Worm (Caenorhabditis elegans): Measurements from ENCODE around the gene tmem-131.

The tmem-131 gene

ce11 chrIII:4998956-4999425, 1.0 kb upstream of the tmem-131 start, which contains the start of gene smcr-8 (continued):
- TF ChIP-seq ztf-6 (GFP tag; IDR thresholded peaks at IDR 0.05) (no peak), atf-7 (tag; optimal IDR thresholded peaks at IDR 0.05) (no peak), Y56A3A.18 (GFP tag; IDR thresholded peaks at IDR 0.05) (no peak), mel-28 (tag; optimal IDR thresholded peaks at IDR 0.05; ENCODE audit: borderline replicate concordance) (no peak), dox-1 (GFP tag; IDR thresholded peaks at IDR 0.05) (peak; percentile 86), F10E7.11 (tag; optimal IDR thresholded peaks at IDR 0.05) (no peak), madf-6 (GFP tag; IDR thresholded peaks at IDR 0.05) (peak; percentile 82), cebp-2 (GFP tag; IDR thresholded peaks at IDR 0.05) (no peak), lsy-27 (tag; optimal IDR thresholded peaks at IDR 0.05; ENCODE audit: borderline replicate concordance, insufficient read depth) (no peak), madf-3 (GFP tag; IDR thresholded peaks at IDR 0.05) (no peak), F22D6.2 (tag; optimal IDR thresholded peaks at IDR 0.05) (no peak), nhr-27 (tag; optimal IDR thresholded peaks at IDR 0.05) (no peak), ZK185.1 (tag; optimal IDR thresholded peaks at IDR 0.05; ENCODE audit: poor library complexity, severe bottlenecking) (no peak), unc-62 (GFP tag; optimal IDR thresholded peaks at IDR 0.05) (no peak), dpl-1 (GFP tag; optimal IDR thresholded peaks at IDR 0.05) (no peak), F23B12.7 (tag; optimal IDR thresholded peaks at IDR 0.05; ENCODE audit: insufficient read depth) (no peak), hrde-1 (tag; optimal IDR thresholded peaks at IDR 0.05; ENCODE audit: borderline replicate concordance) (no peak), zfh-2 (GFP tag; conservative IDR thresholded peaks at IDR 0.05) (no peak), Y95B8A.8 (GFP tag; IDR thresholded peaks at IDR 0.05) (no peak), F52B5.7 (tag; optimal IDR thresholded peaks at IDR 0.05) (no peak), F55B11.4 (tag; optimal IDR thresholded peaks at IDR 0.05; ENCODE audit: borderline replicate concordance, insufficient read depth) (no peak), Y67H2A.10 (GFP tag; conservative IDR thresholded peaks at IDR 0.05) (no peak), zim-3 (tag; optimal IDR thresholded peaks at IDR 0.05) (no peak), attf-3 (GFP tag; conservative IDR thresholded peaks at IDR 0.05) (peak; percentile 56; the same call in 1 of the 2 replicates), fkh-3 (tag; optimal IDR thresholded peaks at IDR 0.05) (no peak), madf-10 (tag; optimal IDR thresholded peaks at IDR 0.05) (no peak), pbrm-1 (GFP tag; IDR thresholded peaks at IDR 0.05) (no peak), gei-17 (GFP tag; optimal IDR thresholded peaks at IDR 0.05) (no peak), egrh-3 (GFP tag; IDR thresholded peaks at IDR 0.05) (no peak), mcd-1 (GFP tag; IDR thresholded peaks at IDR 0.05) (no peak), F57C9.4 (tag; optimal IDR thresholded peaks at IDR 0.05) (no peak), ama-1 (optimal IDR thresholded peaks at IDR 0.05) (no peak), ama-1 (GFP tag; optimal IDR thresholded peaks at IDR 0.05) (no peak), snpc-4 (GFP tag; optimal IDR thresholded peaks at IDR 0.05) (no peak), snpc-4 (tag; optimal IDR thresholded peaks at IDR 0.05) (no peak), repo-1 (tag; optimal IDR thresholded peaks at IDR 0.05) (no peak), rcor-1 (GFP tag; IDR thresholded peaks at IDR 0.05) (no peak), ztf-3 (GFP tag; optimal IDR thresholded peaks at IDR 0.05) (no peak), B0336.3 (GFP tag; IDR thresholded peaks at IDR 0.05) (no peak), snpc-1.3 (tag; optimal IDR thresholded peaks at IDR 0.05; ENCODE audit: insufficient read depth) (no peak), ekl-4 (GFP tag; IDR thresholded peaks at IDR 0.05) (0 out of 2 replicates have a peak, but pooled peaks have one; percentile 42), ztf-26 (tag; optimal IDR thresholded peaks at IDR 0.05) (no peak), egl-44 (GFP tag; IDR thresholded peaks at IDR 0.05) (no peak), lin-35 (GFP tag; optimal IDR thresholded peaks at IDR 0.05) (no peak), ets-4 (GFP tag; optimal IDR thresholded peaks at IDR 0.05) (no peak), B0261.1 (tag; optimal IDR thresholded peaks at IDR 0.05) (no peak), nhr-80 (tag; optimal IDR thresholded peaks at IDR 0.05) (peak; percentile 32), lag-1 (GFP tag; IDR thresholded peaks at IDR 0.05) (no peak), ccch-3 (GFP tag; optimal IDR thresholded peaks at IDR 0.05) (peak; percentile 3)
